Fruit fly (Drosophila melanogaster): ENCODE results near the gene CG42831.

CG42831 gene

DNA sequence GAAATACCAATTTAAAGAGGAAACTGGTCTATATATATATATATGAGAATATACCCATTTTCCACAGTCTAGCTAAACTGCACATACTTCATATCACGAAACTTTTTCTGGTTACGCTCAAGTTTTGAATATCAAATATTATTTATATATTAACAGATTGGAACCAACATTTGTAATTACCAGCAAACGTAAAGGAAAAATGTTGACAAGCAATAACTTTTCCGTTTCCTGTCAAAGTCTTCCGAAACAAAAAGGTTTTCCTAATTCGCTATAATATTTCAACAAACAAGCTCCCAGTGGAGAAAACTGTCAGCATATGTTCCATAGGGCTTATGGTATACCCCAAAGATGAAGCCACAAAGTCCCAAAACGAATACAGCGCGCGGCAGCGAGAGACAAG, at the start of gene CG42831:
TSS of gene CG42831 (plus strand) at position 301 of the 400 bp plus-strand sequence.
- TF ChIP-seq CG11294 (GFP tag; IDR thresholded peaks at IDR 0.05): no peak
- TF ChIP-seq CG34406 (GFP tag; optimal IDR thresholded peaks at IDR 0.05): no peak
- no peak for TF ChIP-seq Eip78C (GFP tag)
- no peak for TF ChIP-seq dac (GFP tag; optimal IDR thresholded peaks at IDR 0.05)
- no peak for TF ChIP-seq CG8119 (GFP tag; IDR thresholded peaks at IDR 0.05)

dm6 chr3L:10766480-10767145, 48.0 kb upstream of the CG42831 start:
- TF ChIP-seq achi (GFP tag; optimal IDR thresholded peaks at IDR 0.05) (no peak), CG6808 (GFP tag; optimal IDR thresholded peaks at IDR 0.05) (peak; percentile 4), Ets21C (GFP tag; optimal IDR thresholded peaks at IDR 0.05) (no peak), svp (GFP tag) (peak; percentile 46), Met (GFP tag; optimal IDR thresholded peaks at IDR 0.05) (peak; percentile 31), CG3032 (tag; optimal IDR thresholded peaks at IDR 0.05) (no peak), CG31627 (GFP tag; optimal IDR thresholded peaks at IDR 0.05) (peak; percentile 6), salr (GFP tag; optimal IDR thresholded peaks at IDR 0.05) (no peak), Sox102F (GFP tag; optimal IDR thresholded peaks at IDR 0.05) (no peak), CG11902 (GFP tag; optimal IDR thresholded peaks at IDR 0.05) (no peak), CG1621 (tag; optimal IDR thresholded peaks at IDR 0.05) (no peak), Eip78C (GFP tag) (peak; percentile 84), net (GFP tag; optimal IDR thresholded peaks at IDR 0.05) (no peak), fd85E (GFP tag; optimal IDR thresholded peaks at IDR 0.05) (no peak), Sox14 (GFP tag; optimal IDR thresholded peaks at IDR 0.05) (no peak), fkh (GFP tag; optimal IDR thresholded peaks at IDR 0.05) (peak; percentile 33), CG8632 (GFP tag; optimal IDR thresholded peaks at IDR 0.05) (no peak), Smox (GFP tag; optimal IDR thresholded peaks at IDR 0.05) (no peak), Lpt (GFP tag; optimal IDR thresholded peaks at IDR 0.05) (no peak), OdsH (GFP tag; optimal IDR thresholded peaks at IDR 0.05) (no peak), ss (GFP tag; optimal IDR thresholded peaks at IDR 0.05) (peak in 1 of 2 experiments; percentile 43), Hr39 (GFP tag; optimal IDR thresholded peaks at IDR 0.05) (no peak), topi (GFP tag; optimal IDR thresholded peaks at IDR 0.05) (no peak), CG32006 (GFP tag; optimal IDR thresholded peaks at IDR 0.05) (peak; percentile 41), CG9139 (GFP tag; optimal IDR thresholded peaks at IDR 0.05) (no peak), Hr4 (GFP tag; optimal IDR thresholded peaks at IDR 0.05) (no peak), dac (GFP tag; optimal IDR thresholded peaks at IDR 0.05) (peak; percentile 31), CG8119 (GFP tag; IDR thresholded peaks at IDR 0.05) (no peak), CG6163 (GFP tag; IDR thresholded peaks at IDR 0.05) (peak; percentile 14; the same call in 1 of the 3 replicates), Eip93F (GFP tag; optimal IDR thresholded peaks at IDR 0.05) (no peak), acj6 (GFP tag; optimal IDR thresholded peaks at IDR 0.05) (no peak), CG34406 (GFP tag; optimal IDR thresholded peaks at IDR 0.05) (no peak), CG11762 (GFP tag; optimal IDR thresholded peaks at IDR 0.05; ENCODE audit: insufficient read depth) (no peak), CG6276 (GFP tag; optimal IDR thresholded peaks at IDR 0.05) (no peak), Eip75B (GFP tag; optimal IDR thresholded peaks at IDR 0.05) (peak; percentile 34), Gug (GFP tag; IDR thresholded peaks at IDR 0.05) (no peak), CG4318 (GFP tag; optimal IDR thresholded peaks at IDR 0.05) (no peak), spab (GFP tag; optimal IDR thresholded peaks at IDR 0.05) (no peak)

Data from whole organism, prepupa.